Worm (Caenorhabditis elegans): ENCODE measurements around the gene C14B9.2.
A peak's percentile ranks its signal among the peaks of the same experiment; 100 is the strongest.

Gene C14B9.2

DNA sequence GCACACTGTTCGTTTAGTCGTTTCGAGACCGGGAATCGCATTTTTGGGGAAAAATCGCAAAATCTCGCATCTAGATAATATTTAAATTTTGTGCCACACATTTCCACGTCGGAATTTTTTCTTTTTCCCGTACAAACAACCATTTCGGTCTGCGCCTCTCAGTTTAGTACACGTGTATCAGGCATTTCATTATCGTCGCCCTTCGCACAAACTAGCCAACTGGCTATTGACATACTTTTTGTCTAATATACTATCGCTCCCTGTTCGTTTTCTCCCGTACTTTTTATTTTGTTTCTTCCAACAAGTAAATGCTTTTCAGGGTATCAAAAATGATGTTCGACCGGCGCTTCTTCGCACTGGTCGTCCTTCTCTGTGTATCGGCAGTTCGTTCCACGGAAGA is at the start of gene C14B9.2:
Gene C14B9.2, plus strand, starts transcription at position 320 of the 400 bp plus-strand sequence.
- TF ChIP-seq nhr-6 (tag; optimal IDR thresholded peaks at IDR 0.05) = no peak
- no peak for TF ChIP-seq hlh-11 (tag; optimal IDR thresholded peaks at IDR 0.05)
- peak; percentile 75 for TF ChIP-seq mxl-3 (GFP tag; optimal IDR thresholded peaks at IDR 0.05)
- TF ChIP-seq T26A8.4 (GFP tag; IDR thresholded peaks at IDR 0.05) = no peak
- no peak for TF ChIP-seq daf-16 (GFP tag; optimal IDR thresholded peaks at IDR 0.05)
- TF ChIP-seq daf-16 (tag; optimal IDR thresholded peaks at IDR 0.05) = peak; percentile 78
- no peak for TF ChIP-seq dmd-9 (GFP tag; IDR thresholded peaks at IDR 0.05)
- TF ChIP-seq Y5F2A.4 (GFP tag; optimal IDR thresholded peaks at IDR 0.05) = no peak
- peak; percentile 54 for TF ChIP-seq nhr-28 (tag; optimal IDR thresholded peaks at IDR 0.05)
- TF ChIP-seq lsy-2 (tag; optimal IDR thresholded peaks at IDR 0.05) = peak in 1 of 2 experiments; percentile 16
- TF ChIP-seq ztf-11 (tag; optimal IDR thresholded peaks at IDR 0.05) = no peak

DNA sequence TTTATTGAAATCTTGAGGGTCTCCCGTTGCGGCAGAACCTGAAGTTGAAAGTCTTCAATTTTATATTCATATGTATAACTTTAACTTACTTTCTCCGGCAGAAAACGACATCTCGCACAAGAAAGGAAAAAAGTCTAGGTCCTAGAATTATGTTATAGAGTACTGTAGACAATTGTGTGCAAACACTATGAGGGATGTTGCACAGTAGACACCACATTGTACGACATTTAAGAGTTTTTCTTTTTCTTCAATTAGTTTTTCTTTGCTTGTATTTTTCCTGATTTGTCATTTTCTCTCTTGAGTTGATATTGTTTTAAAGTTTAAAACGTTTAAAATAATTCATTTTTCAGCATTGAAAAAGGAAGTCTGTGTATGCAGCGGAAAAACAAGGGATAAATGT is 48.1 kb upstream of the C14B9.2 start, which contains the start of the genes K06H7.7 and grp-1:
Gene K06H7.7, minus strand, starts transcription at position 121 of the 400 bp plus-strand sequence.
Gene grp-1, plus strand, starts transcription at position 351 of the 400 bp plus-strand sequence.
- TF ChIP-seq hlh-30 (tag; optimal IDR thresholded peaks at IDR 0.05; ENCODE audit: insufficient read depth) (peak; percentile 34), pha-4 (GFP tag; IDR thresholded peaks at IDR 0.05) (no peak), pha-4 (tag; optimal IDR thresholded peaks at IDR 0.05) (peak; percentile 0), mes-2 (tag; optimal IDR thresholded peaks at IDR 0.05; ENCODE audit: poor library complexity, severe bottlenecking) (peak; percentile 59), ceh-82 (tag; optimal IDR thresholded peaks at IDR 0.05) (no peak), nhr-10 (tag; optimal IDR thresholded peaks at IDR 0.05) (no peak), nhr-102 (tag; optimal IDR thresholded peaks at IDR 0.05) (no peak), Y5F2A.4 (GFP tag; optimal IDR thresholded peaks at IDR 0.05) (no peak), vab-7 (GFP tag; IDR thresholded peaks at IDR 0.05) (no peak), T20F7.1 (GFP tag; optimal IDR thresholded peaks at IDR 0.05) (peak; percentile 49), lim-7 (GFP tag; IDR thresholded peaks at IDR 0.05) (no peak), lsy-2 (tag; optimal IDR thresholded peaks at IDR 0.05) (peak; percentile 92 to 99), lin-38 (GFP tag; IDR thresholded peaks at IDR 0.05) (peak; percentile 64), snpc-1.2 (GFP tag; IDR thresholded peaks at IDR 0.05) (no peak), Y48G9A.11 (GFP tag; IDR thresholded peaks at IDR 0.05) (no peak), F10B5.3 (tag; optimal IDR thresholded peaks at IDR 0.05) (no peak), jun-1 (tag; optimal IDR thresholded peaks at IDR 0.05) (no peak), snpc-4 (tag; optimal IDR thresholded peaks at IDR 0.05) (no peak), nhr-6 (tag; optimal IDR thresholded peaks at IDR 0.05) (peak; percentile 37), nhr-237 (tag; optimal IDR thresholded peaks at IDR 0.05) (no peak), hif-1 (tag; optimal IDR thresholded peaks at IDR 0.05) (no peak), lin-13 (GFP tag; optimal IDR thresholded peaks at IDR 0.05) (no peak), zag-1 (tag; optimal IDR thresholded peaks at IDR 0.05) (no peak), dve-1 (tag; optimal IDR thresholded peaks at IDR 0.05; ENCODE audit: insufficient read depth) (no peak), arid-1 (GFP tag; conservative IDR thresholded peaks at IDR 0.05) (peak; percentile 42; the same call in 1 of the 2 replicates), ztf-11 (tag; optimal IDR thresholded peaks at IDR 0.05) (no peak), dpl-1 (GFP tag; optimal IDR thresholded peaks at IDR 0.05) (peak; percentile 66), fkh-10 (GFP tag; optimal IDR thresholded peaks at IDR 0.05) (no peak), ceh-28 (tag; optimal IDR thresholded peaks at IDR 0.05) (no peak)

ce11 chrIII:8088235-8088634 is 45.2 kb upstream of the C14B9.2 start, which contains the start of gene vms-1:
vms-1 (plus strand) TSS chrIII:8088535.
- no peak for TF ChIP-seq duxl-1 (tag; optimal IDR thresholded peaks at IDR 0.05; ENCODE audit: poor library complexity)
- TF ChIP-seq ama-1 (optimal IDR thresholded peaks at IDR 0.05) = no peak
- TF ChIP-seq zfp-3 (GFP tag; conservative IDR thresholded peaks at IDR 0.05) = no peak
- TF ChIP-seq fkh-10 (GFP tag; optimal IDR thresholded peaks at IDR 0.05) = no peak
- TF ChIP-seq F44E2.7 (GFP tag; IDR thresholded peaks at IDR 0.05) = no peak
- TF ChIP-seq F26F4.8 (GFP tag; conservative IDR thresholded peaks at IDR 0.05) = no peak
- no peak for TF ChIP-seq daf-8 (GFP tag; IDR thresholded peaks at IDR 0.05)
- TF ChIP-seq ceh-44 (GFP tag; IDR thresholded peaks at IDR 0.05) = no peak
- TF ChIP-seq saeg-2 (GFP tag; IDR thresholded peaks at IDR 0.05) = no peak
- TF ChIP-seq ceh-20 (GFP tag; IDR thresholded peaks at IDR 0.05) = no peak
- no peak for TF ChIP-seq jun-1 (tag; optimal IDR thresholded peaks at IDR 0.05)
- no peak for TF ChIP-seq tra-1 (GFP tag; IDR thresholded peaks at IDR 0.05)
- no peak for TF ChIP-seq tag-97 (GFP tag; IDR thresholded peaks at IDR 0.05)
- TF ChIP-seq mxl-3 (GFP tag; optimal IDR thresholded peaks at IDR 0.05) = no peak
- no peak for TF ChIP-seq Y75B8A.6 (GFP tag; IDR thresholded peaks at IDR 0.05)
- TF ChIP-seq T26A8.4 (GFP tag; IDR thresholded peaks at IDR 0.05) = no peak
